Worm (Caenorhabditis elegans) whole organism, late embryonic: Measurements from ENCODE around the gene str-131.

Experiments used
- F13H6.1 ChIP-seq: sonication (generic microtip); optimal IDR thresholded peaks from 2 replicates; lab custom pipeline; 2016; ENCODE audit warnings: missing genetic modification characterization, missing compliant biosample characterization
- ama-1 ChIP-seq: fragments of 150-350 bp; optimal IDR thresholded peaks from 2 replicates; lab custom pipeline; 2014
- che-1 ChIP-seq: sonication (generic microtip); optimal IDR thresholded peaks from 2 replicates; lab custom pipeline; 2016; ENCODE audit warnings: mild to moderate bottlenecking, missing genetic modification characterization, missing compliant biosample characterization
- dmd-4 ChIP-seq: sonication (generic microtip); optimal IDR thresholded peaks from 2 replicates; lab custom pipeline; 2016; ENCODE audit warnings: borderline replicate concordance, missing genetic modification characterization, missing compliant biosample characterization
- elt-2 ChIP-seq: sonication (generic microtip); optimal IDR thresholded peaks from 2 replicates; lab custom pipeline; 2016; ENCODE audit warnings: missing genetic modification reagents, missing genetic modification characterization, missing compliant biosample characterization
- fkh-10 ChIP-seq: fragments of 150-350 bp; optimal IDR thresholded peaks from 2 replicates; lab custom pipeline; 2014; ENCODE audit warnings: missing biosample characterization, missing genetic modification reagents, missing genetic modification characterization
- hlh-6 ChIP-seq: sonication (generic microtip); optimal IDR thresholded peaks from 2 replicates; lab custom pipeline; 2016; ENCODE audit warnings: missing genotype, missing genetic modification characterization, missing compliant biosample characterization
- nfya-1 ChIP-seq: sonication (generic microtip); optimal IDR thresholded peaks from 2 replicates; lab custom pipeline; 2017; ENCODE audit warnings: missing genetic modification characterization, mild to moderate bottlenecking, missing compliant biosample characterization, antibody characterized with exemption, moderate library complexity
- pha-4 ChIP-seq: fragments of 150-350 bp; optimal IDR thresholded peaks from 2 replicates; lab custom pipeline; 2018; ENCODE audit warnings: missing biosample characterization, missing genetic modification reagents, missing genetic modification characterization
- unc-55 ChIP-seq: sonication (generic microtip); optimal IDR thresholded peaks from 2 replicates; lab custom pipeline; 2017; ENCODE audit warnings: missing biosample characterization, missing genetic modification reagents, missing genetic modification characterization

DNA sequence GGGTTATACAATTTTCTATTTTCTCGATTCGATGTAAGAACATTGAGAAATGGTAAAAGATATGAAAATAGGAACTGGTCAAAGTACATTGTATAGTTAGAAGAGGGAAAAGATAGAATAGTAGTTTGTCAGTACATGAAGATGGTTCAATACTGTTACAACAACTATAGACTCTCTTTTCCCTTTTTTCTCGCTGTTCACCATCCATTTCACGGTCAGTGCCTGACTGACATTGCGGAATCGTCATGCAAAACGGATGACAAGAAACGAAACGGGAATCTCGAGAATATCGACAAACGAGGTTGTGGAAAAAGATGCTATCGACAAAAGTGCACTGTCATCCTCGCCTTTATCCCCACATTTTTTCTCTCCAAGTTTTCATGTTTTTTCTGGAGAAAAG is 37.8 kb downstream of the str-131 start:
- TF ChIP-seq F13H6.1 (tag; lab: Kevin White, UChicago): no peak
- no peak for TF ChIP-seq elt-2 (tag; lab: Kevin White, UChicago)
- TF ChIP-seq fkh-10 (GFP tag; lab: Kevin White, UChicago): no peak
- TF ChIP-seq nfya-1 (tag; lab: Kevin White, UChicago): no peak
- TF ChIP-seq ama-1 (lab: Kevin White, UChicago): no peak
- no peak for TF ChIP-seq hlh-6 (tag; lab: Kevin White, UChicago)
- no peak for TF ChIP-seq pha-4 (tag; lab: Kevin White, UChicago)
- TF ChIP-seq unc-55 (GFP tag; lab: Kevin White, UChicago): no peak
- TF ChIP-seq che-1 (tag; lab: Kevin White, UChicago): no peak
- TF ChIP-seq dmd-4 (tag; lab: Kevin White, UChicago): no peak
